Worm (Caenorhabditis elegans) whole organism, L4 larva: ENCODE measurements around the gene ctr-9.
A peak's percentile ranks its signal among the peaks of the same experiment; 100 is the strongest.

ENCODE experiments used
- F26F4.8 ChIP-seq: fragments of 200-800 bp; sonication (Bioruptor generic); conservative IDR thresholded peaks from 2 replicates; pipeline ENCODE4 v1.3.6; 2022; ENCODE audit warnings: missing genetic modification characterization, missing compliant biosample characterization
- F49E8.2 ChIP-seq: sonication (generic microtip); optimal IDR thresholded peaks from 2 replicates; lab custom pipeline; 2016; ENCODE audit warnings: missing compliant biosample characterization, mild to moderate bottlenecking, missing genetic modification characterization, borderline replicate concordance
- T20F7.1 ChIP-seq: fragments of 200-800 bp; sonication (Bioruptor generic); optimal IDR thresholded peaks from 2 replicates; lab custom pipeline; 2018; ENCODE audit warnings: mild to moderate bottlenecking, missing genetic modification characterization, missing compliant biosample characterization
- T26A8.4 ChIP-seq: fragments of 200-800 bp; sonication (Bioruptor generic); IDR thresholded peaks from 2 replicates; pipeline ENCODE4 v1.3.6; 2022; ENCODE audit warnings: missing genetic modification characterization, missing compliant biosample characterization
- Y105C5A.15 ChIP-seq: fragments of 200-800 bp; sonication (Bioruptor generic); IDR thresholded peaks from 2 replicates; pipeline ENCODE4 v1.3.6; 2022; ENCODE audit warnings: missing genetic modification characterization, missing compliant biosample characterization
- Y75B8A.6 ChIP-seq: fragments of 200-800 bp; sonication (Bioruptor generic); IDR thresholded peaks from 2 replicates; pipeline ENCODE4 v1.3.6; 2022; ENCODE audit warnings: missing genetic modification reagents, missing genetic modification characterization, missing compliant biosample characterization
- ama-1 ChIP-seq: fragments of 150-350 bp; optimal IDR thresholded peaks from 2 replicates; lab custom pipeline; 2014; ENCODE audit warnings: inconsistent platforms, mixed read lengths
- ceh-28 ChIP-seq: fragments of 150-350 bp; optimal IDR thresholded peaks from 2 replicates; lab custom pipeline; 2014; ENCODE audit warnings: missing biosample characterization, missing genetic modification reagents, missing genetic modification characterization
- ceh-82 ChIP-seq: sonication (generic microtip); optimal IDR thresholded peaks from 2 replicates; lab custom pipeline; 2017; ENCODE audit warnings: missing biosample characterization, missing genetic modification characterization
- ctbp-1 ChIP-seq: fragments of 200-800 bp; sonication (Bioruptor generic); IDR thresholded peaks from 2 replicates; pipeline ENCODE4 v1.3.6; 2022; ENCODE audit warnings: missing genetic modification reagents, missing genetic modification characterization, missing compliant biosample characterization
- daf-16 ChIP-seq, 3 experiments: sonication (generic microtip); optimal IDR thresholded peaks; 2 replicates each; lab custom pipeline; 2016 to 2017; ENCODE audit warnings: missing genetic modification characterization in 3 of 3, missing genetic modification reagents in 3 of 3, mild to moderate bottlenecking in 2 of 3, missing compliant biosample characterization in 2 of 3, missing biosample characterization in 1 of 3, moderate library complexity in 1 of 3
- dmd-6 ChIP-seq: fragments of 200-800 bp; sonication (Bioruptor generic); IDR thresholded peaks from 2 replicates; pipeline ENCODE4 v1.3.6; 2022; ENCODE audit warnings: missing genetic modification reagents, missing genetic modification characterization, missing compliant biosample characterization
- dmd-8 ChIP-seq: fragments of 200-800 bp; sonication (Bioruptor generic); IDR thresholded peaks from 2 replicates; pipeline ENCODE4 v1.3.6; 2022; ENCODE audit warnings: missing genetic modification characterization, missing compliant biosample characterization
- dpl-1 ChIP-seq: fragments of 150-350 bp; optimal IDR thresholded peaks from 2 replicates; lab custom pipeline; 2014; ENCODE audit warnings: missing biosample characterization, missing genetic modification reagents, missing genetic modification characterization
- duxl-1 ChIP-seq: sonication (generic microtip); optimal IDR thresholded peaks from 2 replicates; lab custom pipeline; 2016; ENCODE audit warnings: mild to moderate bottlenecking, missing genetic modification characterization, moderate library complexity, missing compliant biosample characterization; ENCODE audit not compliant: poor library complexity
- dve-1 ChIP-seq: sonication (generic microtip); optimal IDR thresholded peaks from 2 replicates; lab custom pipeline; 2017; ENCODE audit warnings: antibody characterized with exemption, mild to moderate bottlenecking, missing genetic modification characterization, missing compliant biosample characterization; ENCODE audit not compliant: insufficient read depth
- egl-43 ChIP-seq: fragments of 200-800 bp; sonication (Bioruptor generic); IDR thresholded peaks from 2 replicates; pipeline ENCODE4 v1.3.6; 2022; ENCODE audit warnings: missing genetic modification reagents, missing genetic modification characterization, missing compliant biosample characterization
- gei-8 ChIP-seq: fragments of 200-800 bp; sonication (Bioruptor generic); optimal IDR thresholded peaks from 2 replicates; lab custom pipeline; 2018; ENCODE audit warnings: mild to moderate bottlenecking, missing genetic modification characterization, missing compliant biosample characterization
- hif-1 ChIP-seq, 2 experiments: sonication (generic microtip); optimal IDR thresholded peaks; 2 replicates each; lab custom pipeline; 2016 to 2017; ENCODE audit warnings: missing compliant biosample characterization in 2 of 2, missing genetic modification characterization in 2 of 2, missing genetic modification reagents in 2 of 2, missing genotype in 2 of 2, mild to moderate bottlenecking in 1 of 2
- hlh-30 ChIP-seq: sonication (generic microtip); optimal IDR thresholded peaks from 2 replicates; lab custom pipeline; 2017; ENCODE audit warnings: antibody characterized with exemption, mild to moderate bottlenecking, missing genetic modification characterization, missing compliant biosample characterization; ENCODE audit not compliant: insufficient read depth
- lin-1 ChIP-seq: fragments of 200-800 bp; sonication (Bioruptor generic); IDR thresholded peaks from 2 replicates; pipeline ENCODE4 v1.3.6; 2022; ENCODE audit warnings: missing genetic modification reagents, missing genetic modification characterization, missing compliant biosample characterization
- lin-29 ChIP-seq: fragments of 200-800 bp; sonication (Bioruptor generic); IDR thresholded peaks from 2 replicates; pipeline ENCODE4 v1.3.6; 2022; ENCODE audit warnings: missing genetic modification reagents, missing genetic modification characterization, missing compliant biosample characterization
- lin-38 ChIP-seq: fragments of 200-800 bp; sonication (Bioruptor generic); IDR thresholded peaks from 2 replicates; pipeline ENCODE4 v1.3.6; 2022; ENCODE audit warnings: missing genetic modification reagents, missing genetic modification characterization, missing compliant biosample characterization
- lin-39 ChIP-seq: fragments of 150-350 bp; optimal IDR thresholded peaks from 2 replicates; lab custom pipeline; 2014; ENCODE audit warnings: missing biosample characterization, missing genetic modification reagents, missing genetic modification characterization
- lsy-2 ChIP-seq, 2 experiments: fragments of 150-350 bp in 1 of 2; sonication (generic microtip) in 1 of 2; optimal IDR thresholded peaks; 2 replicates each; lab custom pipeline; 2014 to 2017; ENCODE audit warnings: missing biosample characterization in 2 of 2, missing genetic modification characterization in 2 of 2
- mep-1 ChIP-seq: fragments of 150-350 bp; sonication (generic microtip); optimal IDR thresholded peaks from 3 replicates; lab custom pipeline; 2014; ENCODE audit warnings: missing biosample characterization, missing genetic modification characterization
- mes-2 ChIP-seq: sonication (generic microtip); optimal IDR thresholded peaks from 2 replicates; lab custom pipeline; 2016; ENCODE audit warnings: missing genotype, mild to moderate bottlenecking, missing genetic modification characterization, missing compliant biosample characterization; ENCODE audit not compliant: poor library complexity, severe bottlenecking
- mxl-3 ChIP-seq: fragments of 200-800 bp; sonication (Bioruptor generic); optimal IDR thresholded peaks from 2 replicates; lab custom pipeline; 2018; ENCODE audit warnings: mild to moderate bottlenecking, missing genetic modification characterization, missing compliant biosample characterization
- nhr-10 ChIP-seq: fragments of 150-350 bp; optimal IDR thresholded peaks from 2 replicates; lab custom pipeline; 2014; ENCODE audit warnings: missing biosample characterization, missing genetic modification characterization
- nhr-237 ChIP-seq: sonication (generic microtip); optimal IDR thresholded peaks from 2 replicates; lab custom pipeline; 2017; ENCODE audit warnings: missing biosample characterization, missing genetic modification characterization
- nhr-28 ChIP-seq: fragments of 150-350 bp; optimal IDR thresholded peaks from 2 replicates; lab custom pipeline; 2014; ENCODE audit warnings: missing biosample characterization, missing genetic modification characterization
- nhr-48 ChIP-seq: sonication (generic microtip); optimal IDR thresholded peaks from 2 replicates; lab custom pipeline; 2016; ENCODE audit warnings: mild to moderate bottlenecking, missing genetic modification characterization, missing compliant biosample characterization
- php-3 ChIP-seq: fragments of 200-800 bp; sonication (Bioruptor generic); IDR thresholded peaks from 2 replicates; pipeline ENCODE4 v1.3.6; 2022; ENCODE audit warnings: missing genetic modification reagents, missing genetic modification characterization, missing compliant biosample characterization
- rbr-2 ChIP-seq: sonication (generic microtip); optimal IDR thresholded peaks from 2 replicates; lab custom pipeline; 2016; ENCODE audit warnings: missing genotype, missing genetic modification characterization, missing compliant biosample characterization
- sdz-12 ChIP-seq: fragments of 200-800 bp; sonication (Bioruptor generic); optimal IDR thresholded peaks from 2 replicates; lab custom pipeline; 2018; ENCODE audit warnings: mild to moderate bottlenecking, missing genetic modification characterization, missing compliant biosample characterization
- set-16 ChIP-seq: fragments of 200-800 bp; sonication (Bioruptor generic); IDR thresholded peaks from 2 replicates; pipeline ENCODE4 v1.3.6; 2022; ENCODE audit warnings: missing genetic modification reagents, missing genetic modification characterization, missing compliant biosample characterization
- skn-1 ChIP-seq: fragments of 150-350 bp; optimal IDR thresholded peaks from 2 replicates; lab custom pipeline; 2014; ENCODE audit warnings: missing biosample characterization, missing genetic modification characterization
- tag-97 ChIP-seq: fragments of 200-800 bp; sonication (Bioruptor generic); IDR thresholded peaks from 2 replicates; pipeline ENCODE4 v1.3.6; 2022; ENCODE audit warnings: missing genetic modification characterization, missing compliant biosample characterization
- unc-130 ChIP-seq: sonication (generic microtip); optimal IDR thresholded peaks from 2 replicates; lab custom pipeline; 2016; ENCODE audit warnings: missing genetic modification reagents, missing genetic modification characterization, missing compliant biosample characterization
- zag-1 ChIP-seq: fragments of 150-350 bp; optimal IDR thresholded peaks from 2 replicates; lab custom pipeline; 2014; ENCODE audit warnings: missing biosample characterization, missing genetic modification characterization
- zfp-3 ChIP-seq: fragments of 200-800 bp; sonication (Bioruptor generic); conservative IDR thresholded peaks from 2 replicates; pipeline ENCODE4 v1.3.6; 2022; ENCODE audit warnings: missing genetic modification reagents, missing genetic modification characterization, missing compliant biosample characterization

Gene ctr-9

DNA sequence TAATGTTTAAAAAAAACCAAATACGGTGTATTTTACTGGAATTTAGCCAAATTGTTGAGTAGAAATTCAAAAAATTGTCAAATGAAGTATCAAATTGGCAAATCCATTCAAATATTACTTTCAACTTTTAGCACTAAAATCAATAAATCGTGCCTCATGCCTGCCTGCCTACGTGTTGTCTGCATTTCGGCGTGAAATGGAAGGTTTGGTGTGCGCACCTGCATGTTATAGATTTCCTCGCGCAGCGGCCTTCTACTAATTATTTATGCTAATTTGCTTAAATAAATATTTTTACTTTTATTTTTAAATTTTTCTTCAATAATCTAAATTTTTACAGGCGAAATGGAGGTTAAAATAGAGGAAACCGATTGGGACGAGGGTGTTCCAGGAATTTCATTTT, 37.6 kb downstream of the ctr-9 start, which contains the start of gene ZK1098.2:
TSS of gene ZK1098.2 (plus strand) at position 336 of the 400 bp plus-strand sequence.
- TF ChIP-seq mxl-3 (GFP tag; lab: Kevin White, UChicago) (no peak), ceh-82 (tag; lab: Kevin White, UChicago) (no peak), unc-130 (GFP tag; lab: Kevin White, UChicago) (no peak), T26A8.4 (GFP tag; lab: Robert Waterston, UW) (no peak), F26F4.8 (GFP tag; lab: Robert Waterston, UW) (no peak), Y75B8A.6 (GFP tag; lab: Robert Waterston, UW) (no peak), hif-1 (tag; optimal IDR thresholded peaks at IDR 0.05; lab: Kevin White, UChicago) (peak in 1 of 2 experiments; percentile 50), ama-1 (no peak), nhr-10 (tag; lab: Kevin White, UChicago) (no peak), dmd-8 (GFP tag; lab: Robert Waterston, UW) (no peak), ctbp-1 (GFP tag; lab: Robert Waterston, UW) (no peak), zfp-3 (no peak), dve-1 (tag; lab: Kevin White, UChicago) (peak; percentile 18), mep-1 (tag; lab: Kevin White, UChicago) (peak; percentile 11), ceh-28 (tag; lab: Kevin White, UChicago) (no peak), T20F7.1 (GFP tag; lab: Kevin White, UChicago) (no peak), hlh-30 (tag; lab: Kevin White, UChicago) (peak; percentile 68), mes-2 (tag; lab: Kevin White, UChicago) (peak; percentile 51), lsy-2 (tag; optimal IDR thresholded peaks at IDR 0.05; lab: Kevin White, UChicago) (peak in 1 of 2 experiments; percentile 62), dpl-1 (peak; percentile 37), lin-38 (GFP tag; lab: Robert Waterston, UW) (peak; percentile 51), php-3 (no peak), lin-1 (no peak)

DNA sequence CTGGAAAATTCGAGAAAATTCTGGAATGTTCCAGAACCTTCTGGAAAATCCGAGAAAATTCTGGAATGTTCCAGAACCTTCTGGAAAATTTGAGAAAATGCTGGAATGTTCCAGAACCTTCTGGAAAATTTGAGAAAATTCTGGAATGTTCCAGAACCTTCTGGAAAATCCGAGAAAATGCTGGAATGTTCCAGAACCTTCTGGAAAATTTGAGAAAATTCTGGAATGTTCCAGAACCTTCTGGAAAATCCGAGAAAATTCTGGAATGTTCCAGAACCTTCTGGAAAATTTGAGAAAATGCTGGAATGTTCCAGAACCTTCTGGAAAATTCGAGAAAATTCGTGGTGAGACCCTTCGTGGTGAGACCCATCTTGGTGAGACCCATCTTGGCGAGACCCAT, 43.0 kb downstream of the ctr-9 start:
- peak; percentile 29 for TF ChIP-seq lin-38 (GFP tag; lab: Robert Waterston, UW)

DNA sequence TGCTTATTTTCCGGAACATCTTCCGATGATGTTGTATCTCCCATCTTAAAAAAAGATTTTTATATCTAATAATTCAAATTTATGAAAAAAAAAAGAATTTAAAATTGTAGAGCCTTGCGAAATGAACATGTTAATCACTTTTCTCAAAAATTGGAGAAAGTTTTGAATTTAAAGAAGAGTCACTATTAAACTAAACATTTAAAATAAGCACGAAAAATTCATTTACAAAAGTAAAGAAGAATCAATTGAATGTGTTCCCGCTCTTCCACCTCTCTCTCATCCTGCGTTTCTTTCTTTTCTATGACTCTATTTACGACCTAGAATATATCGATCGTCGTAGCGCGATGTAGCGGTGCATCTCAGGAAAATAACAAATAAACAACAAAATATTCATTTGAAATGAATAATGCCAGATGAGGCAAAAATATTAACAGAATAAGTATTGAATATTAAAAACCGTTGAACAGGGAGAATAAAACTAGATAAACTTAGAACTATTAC, 47.5 kb downstream of the ctr-9 start, which contains the start of gene ZK1098.3:
TSS of gene ZK1098.3 (minus strand) at position 51 of the 501 bp plus-strand sequence.
- TF ChIP-seq lsy-2 (tag; optimal IDR thresholded peaks at IDR 0.05; lab: Kevin White, UChicago) (peak in 1 of 2 experiments; percentile 38), daf-16 (GFP tag; optimal IDR thresholded peaks at IDR 0.05; lab: Kevin White, UChicago) (no peak), daf-16 (tag; optimal IDR thresholded peaks at IDR 0.05; lab: Kevin White, UChicago) (peak; percentile 48), lin-38 (GFP tag; lab: Robert Waterston, UW) (no peak), nhr-28 (tag; lab: Kevin White, UChicago) (peak; percentile 2), ceh-28 (tag; lab: Kevin White, UChicago) (peak; percentile 47), gei-8 (GFP tag; lab: Kevin White, UChicago) (no peak), zag-1 (no peak), F26F4.8 (GFP tag; lab: Robert Waterston, UW) (no peak), mxl-3 (GFP tag; lab: Kevin White, UChicago) (no peak)

- TF ChIP-seq hif-1 (tag; optimal IDR thresholded peaks at IDR 0.05; lab: Kevin White, UChicago), result no peak
- TF ChIP-seq tag-97, result no peak
- no peak for TF ChIP-seq daf-16 (GFP tag; optimal IDR thresholded peaks at IDR 0.05; lab: Kevin White, UChicago)
- no peak for TF ChIP-seq daf-16 (tag; optimal IDR thresholded peaks at IDR 0.05; lab: Kevin White, UChicago)
- TF ChIP-seq egl-43 (GFP tag; lab: Robert Waterston, UW), result no peak
- TF ChIP-seq Y105C5A.15 (GFP tag; lab: Robert Waterston, UW), result no peak
- no peak for TF ChIP-seq nhr-10 (tag; lab: Kevin White, UChicago)
- TF ChIP-seq F49E8.2 (tag; lab: Kevin White, UChicago), result no peak
- TF ChIP-seq nhr-48 (tag; lab: Kevin White, UChicago), result no peak
- no peak for TF ChIP-seq skn-1 (tag; lab: Kevin White, UChicago)
- TF ChIP-seq sdz-12, result no peak
- no peak for TF ChIP-seq dmd-6 (GFP tag; lab: Robert Waterston, UW)
- TF ChIP-seq lin-29 (GFP tag; lab: Robert Waterston, UW), result no peak
- no peak for TF ChIP-seq nhr-237 (tag; lab: Kevin White, UChicago)
- TF ChIP-seq lin-1, result no peak
- no peak for TF ChIP-seq duxl-1
- TF ChIP-seq dmd-8 (GFP tag; lab: Robert Waterston, UW), result no peak
- TF ChIP-seq rbr-2 (tag; lab: Kevin White, UChicago), result no peak
- no peak for TF ChIP-seq set-16
- TF ChIP-seq lin-39, result no peak
- TF ChIP-seq, all 104 proteins: peak for 0
Measured at ce11 chrIII:9542280-9542679, 51.1 kb downstream of the ctr-9 start, which contains the start of gene mut-7. mut-7 (minus strand) TSS chrIII:9542380.
